Worm (Caenorhabditis elegans): ENCODE data around the gene F59B1.10.
"Not testable (repeated sequence)": the region's sequence is repeated elsewhere in the genome, so short reads cannot be mapped to it uniquely, and the experiment has no call there.

ce11 chrV:3597052-3597451 is 50.7 kb downstream of the F59B1.10 start, which contains the start of gene srh-212:
- TF ChIP-seq tbx-2 (tag; optimal IDR thresholded peaks at IDR 0.05); fkh-10 (GFP tag; optimal IDR thresholded peaks at IDR 0.05): not testable (repeated sequence)

Measured in whole organism, late embryonic.